Fruit fly (Drosophila melanogaster) whole organism, adult: ENCODE results near the gene wb.

ENCODE experiments used
- CG1620 ChIP-seq: fragments of 200-800 bp; sonication (Bioruptor generic); optimal IDR thresholded peaks from 2 replicates; lab custom pipeline; 2016; ENCODE audit warnings: missing biosample characterization, missing genetic modification characterization
- CG33017 ChIP-seq: fragments of 200-800 bp; sonication (Bioruptor generic); optimal IDR thresholded peaks from 2 replicates; lab custom pipeline; 2018; ENCODE audit warnings: missing biosample characterization, mild to moderate bottlenecking, missing genetic modification characterization, moderate library complexity
- CG5204 ChIP-seq: fragments of 200-800 bp; sonication (Bioruptor generic); optimal IDR thresholded peaks from 2 replicates; lab custom pipeline; 2016; ENCODE audit warnings: missing biosample characterization, missing genetic modification characterization
- Clk ChIP-seq: fragments of 200-800 bp; sonication (Bioruptor generic); optimal IDR thresholded peaks from 2 replicates; lab custom pipeline; 2017; ENCODE audit warnings: missing biosample characterization, missing genetic modification characterization
- Hr96 ChIP-seq: fragments of 200-800 bp; sonication (Bioruptor generic); optimal IDR thresholded peaks from 2 replicates; lab custom pipeline; 2016; ENCODE audit warnings: missing biosample characterization, missing genetic modification characterization
- Mnt ChIP-seq: fragments of 200-800 bp; sonication (Bioruptor generic); optimal IDR thresholded peaks from 2 replicates; lab custom pipeline; 2016; ENCODE audit warnings: missing biosample characterization, mild to moderate bottlenecking, missing genetic modification characterization
- kay ChIP-seq: fragments of 200-800 bp; sonication (Bioruptor generic); peaks from one replicate; lab custom pipeline; 2016; ENCODE audit warnings: missing biosample characterization, missing genetic modification characterization, borderline replicate concordance

- TF ChIP-seq CG1620 (GFP tag; lab: Kevin White, UChicago) (no peak), kay (GFP tag; lab: Kevin White, UChicago) (peak; percentile 21), CG5204 (GFP tag; lab: Kevin White, UChicago) (no peak), Hr96 (GFP tag; lab: Kevin White, UChicago) (no peak), Clk (GFP tag; lab: Kevin White, UChicago) (no peak), Mnt (GFP tag; lab: Kevin White, UChicago) (no peak), CG33017 (tag; lab: Kevin White, UChicago) (no peak)
These were observed 88.8 kb downstream of the wb start, which contains the start of gene CG43052 for dm6 chr2L:14351441-14352127.
